Fruit fly (Drosophila melanogaster) Kc167 (cell line): ENCODE results near the gene CG15599.

Experiments
- Myc ChIP-seq: fragments of >200 bp; optimal IDR thresholded peaks from 2 replicates; lab custom pipeline; 2017; ENCODE audit warnings: missing external identifiers
- Sin3A ChIP-seq: fragments of >200 bp; optimal IDR thresholded peaks from 2 replicates; lab custom pipeline; 2018; ENCODE audit warnings: missing external identifiers
- h ChIP-seq: fragments of >200 bp; optimal IDR thresholded peaks from 3 replicates; lab custom pipeline; 2018; ENCODE audit warnings: missing external identifiers
- insv ChIP-seq: fragments of >200 bp; optimal IDR thresholded peaks from 3 replicates; lab custom pipeline; 2018; ENCODE audit warnings: missing external identifiers
- psq ChIP-seq: fragments of >200 bp; optimal IDR thresholded peaks from 2 replicates; lab custom pipeline; 2017; ENCODE audit warnings: missing external identifiers
- ttk ChIP-seq: sonication (Bioruptor generic); optimal IDR thresholded peaks from 2 replicates; lab custom pipeline; 2017; ENCODE audit warnings: missing external identifiers

DNA sequence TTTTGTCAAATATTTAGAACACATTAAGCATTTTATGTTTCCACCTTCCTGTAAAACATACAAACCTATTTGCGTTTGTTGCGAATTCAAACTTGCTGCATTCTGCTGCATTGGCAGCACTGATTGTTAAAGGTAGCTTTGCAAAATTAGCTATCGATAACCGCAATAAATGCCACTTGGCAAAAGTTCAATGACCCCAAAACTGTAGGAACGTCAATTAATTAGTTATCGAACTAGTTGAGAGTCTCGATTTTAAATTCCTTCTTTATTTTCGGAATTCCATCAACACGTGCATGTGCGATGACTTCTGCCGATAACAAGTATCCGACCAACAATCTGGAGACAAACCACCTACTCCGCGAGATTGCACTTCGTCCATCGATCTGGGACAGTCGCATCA lies 26.4 kb downstream of the CG15599 start, which contains the start of gene CG8119:
- no peak for TF ChIP-seq psq (lab: Kevin White, UChicago)
- no peak for TF ChIP-seq h (lab: Kevin White, UChicago)
- TF ChIP-seq Myc (lab: Kevin White, UChicago): no peak
- TF ChIP-seq Sin3A (lab: Kevin White, UChicago): no peak
- TF ChIP-seq insv (lab: Kevin White, UChicago): no peak
- no peak for TF ChIP-seq ttk (lab: Kevin White, UChicago)
